Worm (Caenorhabditis elegans) whole organism, L1 larva: ENCODE results near the gene str-156.

Experiments used
- ceh-63 ChIP-seq: fragments of 200-800 bp; sonication (Bioruptor generic); optimal IDR thresholded peaks from 2 replicates; lab custom pipeline; 2018; ENCODE audit warnings: mild to moderate bottlenecking, missing genetic modification characterization, missing compliant biosample characterization
- ceh-88 ChIP-seq: fragments of 200-800 bp; sonication (Bioruptor generic); IDR thresholded peaks from 2 replicates; pipeline ENCODE4 v1.3.6; 2022; ENCODE audit warnings: missing genetic modification characterization, missing compliant biosample characterization
- efl-1 ChIP-seq, 4 experiments: fragments of 150-350 bp; optimal IDR thresholded peaks in 3 of 4; peaks in 1 of 4; 1 replicate in 1 of 4; 2 replicates in 3 of 4; lab custom pipeline; 2014; ENCODE audit warnings: missing biosample characterization in 2 of 4, missing genetic modification characterization in 2 of 4, missing genetic modification reagents in 2 of 4
- efl-3 ChIP-seq: fragments of 200-800 bp; sonication (Bioruptor generic); optimal IDR thresholded peaks from 2 replicates; lab custom pipeline; 2018; ENCODE audit warnings: mild to moderate bottlenecking, missing genetic modification characterization, missing compliant biosample characterization
- egl-13 ChIP-seq: sonication (generic microtip); optimal IDR thresholded peaks from 2 replicates; lab custom pipeline; 2016; ENCODE audit warnings: missing genotype, missing genetic modification reagents, missing genetic modification characterization, missing compliant biosample characterization
- egl-27 ChIP-seq, 2 experiments: fragments of 150-350 bp in 1 of 2; sonication (generic microtip); optimal IDR thresholded peaks; 3 replicates each; lab custom pipeline; 2017 to 2018; ENCODE audit warnings: missing biosample characterization in 2 of 2, missing genetic modification characterization in 2 of 2, missing genetic modification reagents in 2 of 2
- elt-2 ChIP-seq: sonication (generic microtip); optimal IDR thresholded peaks from 2 replicates; lab custom pipeline; 2016; ENCODE audit warnings: missing genetic modification characterization, mild to moderate bottlenecking, inconsistent platforms, missing compliant biosample characterization, missing genetic modification reagents
- elt-3 ChIP-seq, 6 experiments: fragments of 150-350 bp in 1 of 6; sonication (generic microtip); optimal IDR thresholded peaks; 2 replicates each; lab custom pipeline; 2017 to 2018; ENCODE audit warnings: missing biosample characterization in 6 of 6, missing genetic modification characterization in 6 of 6, inconsistent platforms in 1 of 6
- fkh-10 ChIP-seq: sonication (generic microtip); optimal IDR thresholded peaks from 2 replicates; lab custom pipeline; 2017; ENCODE audit warnings: missing biosample characterization, missing genetic modification reagents, missing genetic modification characterization
- fkh-4 ChIP-seq: sonication (generic microtip); optimal IDR thresholded peaks from 2 replicates; lab custom pipeline; 2016; ENCODE audit warnings: missing compliant biosample characterization, missing genetic modification characterization, borderline replicate concordance
- grh-1 ChIP-seq: fragments of 200-800 bp; sonication (Bioruptor generic); IDR thresholded peaks from 2 replicates; pipeline ENCODE4 v1.3.6; 2022; ENCODE audit warnings: missing genetic modification reagents, missing genetic modification characterization, missing compliant biosample characterization
- hlh-4 ChIP-seq: sonication (generic microtip); optimal IDR thresholded peaks from 2 replicates; lab custom pipeline; 2016; ENCODE audit warnings: mild to moderate bottlenecking, missing genetic modification characterization, missing compliant biosample characterization
- hpl-2 ChIP-seq: fragments of 150-350 bp; optimal IDR thresholded peaks from 2 replicates; lab custom pipeline; 2014; ENCODE audit warnings: missing biosample characterization, missing genetic modification reagents, missing genetic modification characterization
- lin-13 ChIP-seq: fragments of 150-350 bp; optimal IDR thresholded peaks from 2 replicates; lab custom pipeline; 2014; ENCODE audit warnings: missing biosample characterization, missing genetic modification reagents, missing genetic modification characterization
- lin-35 ChIP-seq, 2 experiments: fragments of 150-350 bp; optimal IDR thresholded peaks; 2 replicates each; lab custom pipeline; 2014; ENCODE audit warnings: missing biosample characterization in 2 of 2, missing genetic modification characterization in 2 of 2, missing genetic modification reagents in 2 of 2
- lin-39 ChIP-seq: fragments of 150-350 bp; optimal IDR thresholded peaks from 2 replicates; lab custom pipeline; 2014; ENCODE audit warnings: missing biosample characterization, missing genetic modification reagents, missing genetic modification characterization
- lir-3 ChIP-seq: sonication (generic microtip); optimal IDR thresholded peaks from 2 replicates; lab custom pipeline; 2016; ENCODE audit warnings: mild to moderate bottlenecking, missing genetic modification characterization, moderate library complexity, missing compliant biosample characterization; ENCODE audit not compliant: poor library complexity
- mef-2 ChIP-seq: fragments of 150-350 bp; optimal IDR thresholded peaks from 2 replicates; lab custom pipeline; 2014; ENCODE audit warnings: missing biosample characterization, missing genetic modification characterization
- nhr-19 ChIP-seq: fragments of 200-800 bp; sonication (Bioruptor generic); conservative IDR thresholded peaks from 2 replicates; pipeline ENCODE4 v1.3.6; 2022; ENCODE audit warnings: missing genetic modification characterization, missing compliant biosample characterization
- nhr-20 ChIP-seq: sonication (generic microtip); optimal IDR thresholded peaks from 2 replicates; lab custom pipeline; 2016; ENCODE audit warnings: mild to moderate bottlenecking, missing genetic modification characterization, missing compliant biosample characterization
- nhr-237 ChIP-seq: fragments of 150-350 bp; optimal IDR thresholded peaks from 2 replicates; lab custom pipeline; 2014; ENCODE audit warnings: missing biosample characterization, missing genetic modification characterization
- nhr-47 ChIP-seq: sonication (generic microtip); optimal IDR thresholded peaks from 2 replicates; lab custom pipeline; 2016; ENCODE audit warnings: mild to moderate bottlenecking, missing genetic modification characterization, moderate library complexity, missing compliant biosample characterization
- nhr-71 ChIP-seq: sonication (generic microtip); optimal IDR thresholded peaks from 2 replicates; lab custom pipeline; 2016; ENCODE audit warnings: mild to moderate bottlenecking, missing genetic modification characterization, moderate library complexity, missing compliant biosample characterization
- nhr-84 ChIP-seq: sonication (generic microtip); optimal IDR thresholded peaks from 2 replicates; lab custom pipeline; 2017; ENCODE audit warnings: missing biosample characterization, missing genetic modification characterization
- nhr-85 ChIP-seq: sonication (generic microtip); peaks from one replicate; lab custom pipeline; 2016; ENCODE audit warnings: missing genetic modification characterization, inconsistent platforms, missing compliant biosample characterization
- nhr-90 ChIP-seq: sonication (generic microtip); optimal IDR thresholded peaks from 2 replicates; lab custom pipeline; 2016; ENCODE audit warnings: mild to moderate bottlenecking, missing genetic modification characterization, missing compliant biosample characterization; ENCODE audit not compliant: poor library complexity
- pag-3 ChIP-seq: sonication (generic microtip); optimal IDR thresholded peaks from 2 replicates; lab custom pipeline; 2017; ENCODE audit warnings: missing genetic modification characterization, mild to moderate bottlenecking, missing compliant biosample characterization, antibody characterized with exemption, borderline replicate concordance; ENCODE audit not compliant: insufficient read depth
- rnt-1 ChIP-seq: sonication (generic microtip); optimal IDR thresholded peaks from 2 replicates; lab custom pipeline; 2016; ENCODE audit warnings: mild to moderate bottlenecking, missing genetic modification characterization, moderate library complexity, missing compliant biosample characterization
- snpc-4 ChIP-seq: fragments of 150-350 bp; optimal IDR thresholded peaks from 2 replicates; lab custom pipeline; 2014; ENCODE audit warnings: missing biosample characterization, missing genetic modification characterization
- swsn-7 ChIP-seq: sonication (generic microtip); optimal IDR thresholded peaks from 2 replicates; lab custom pipeline; 2016; ENCODE audit warnings: missing genetic modification characterization, missing compliant biosample characterization
- tlp-1 ChIP-seq: fragments of 150-350 bp; optimal IDR thresholded peaks from 2 replicates; lab custom pipeline; 2014; ENCODE audit warnings: missing biosample characterization, missing genetic modification characterization
- xbp-1 ChIP-seq: sonication (generic microtip); optimal IDR thresholded peaks from 2 replicates; lab custom pipeline; 2016; ENCODE audit warnings: missing genetic modification characterization, missing compliant biosample characterization
- zip-4 ChIP-seq: fragments of 200-800 bp; sonication (Bioruptor generic); optimal IDR thresholded peaks from 2 replicates; lab custom pipeline; 2018; ENCODE audit warnings: mild to moderate bottlenecking, missing genetic modification characterization, moderate library complexity, missing compliant biosample characterization

The str-156 gene

ce11 chrIV:4930754-4931322 lies 17.6 kb downstream of the str-156 start:
- TF ChIP-seq ceh-63 (GFP tag; lab: Kevin White, UChicago) (no peak), fkh-10 (no peak), elt-3 (tag; optimal IDR thresholded peaks at IDR 0.05; lab: Kevin White, UChicago) (no peak), efl-1 (optimal IDR thresholded peaks at IDR 0.05; lab: Kevin White, UChicago) (peak in 1 of 2 experiments; percentile 8), efl-1 (GFP tag; optimal IDR thresholded peaks at IDR 0.05 in 1 of 2; lab: Kevin White, UChicago) (no peak), nhr-84 (no peak), egl-27 (tag; optimal IDR thresholded peaks at IDR 0.05; lab: Kevin White, UChicago) (no peak), nhr-19 (GFP tag; lab: Robert Waterston, UW) (peak; percentile 36; the same call in 1 of the 2 replicates), nhr-90 (peak; percentile 62), mef-2 (tag; lab: Kevin White, UChicago) (no peak), pag-3 (tag; lab: Kevin White, UChicago) (no peak), elt-2 (tag; lab: Kevin White, UChicago) (no peak), egl-13 (tag; lab: Kevin White, UChicago) (no peak), snpc-4 (tag; lab: Kevin White, UChicago) (peak; percentile 96), grh-1 (0 out of 2 replicates have a peak, but pooled peaks have one; percentile 28), fkh-4 (tag; lab: Kevin White, UChicago) (no peak), lin-13 (GFP tag; lab: Kevin White, UChicago) (no peak), nhr-85 (tag; lab: Kevin White, UChicago) (peak; percentile 19), lin-35 (GFP tag; optimal IDR thresholded peaks at IDR 0.05; lab: Kevin White, UChicago) (peak in 1 of 2 experiments; percentile 2), lin-39 (tag; lab: Kevin White, UChicago) (no peak), hpl-2 (GFP tag; lab: Kevin White, UChicago) (no peak), nhr-47 (peak; percentile 40), nhr-237 (tag; lab: Kevin White, UChicago) (no peak), zip-4 (GFP tag; lab: Kevin White, UChicago) (peak; percentile 32), nhr-71 (tag; lab: Kevin White, UChicago) (no peak), ceh-88 (GFP tag; lab: Robert Waterston, UW) (no peak), nhr-20 (tag; lab: Kevin White, UChicago) (peak; percentile 8)

- TF ChIP-seq snpc-4 (tag; lab: Kevin White, UChicago) (no peak), xbp-1 (tag; lab: Kevin White, UChicago) (no peak), tlp-1 (tag; lab: Kevin White, UChicago) (no peak), efl-1 (optimal IDR thresholded peaks at IDR 0.05; lab: Kevin White, UChicago) (no peak), efl-1 (GFP tag; optimal IDR thresholded peaks at IDR 0.05 in 1 of 2; lab: Kevin White, UChicago) (no peak), lir-3 (tag; lab: Kevin White, UChicago) (no peak), grh-1 (no peak)
Observed at ce11 chrIV:4934103-4934502, 20.9 kb downstream of the str-156 start, which contains the start of gene str-153. Gene str-153 (plus strand): TSS chrIV:4934403.

DNA sequence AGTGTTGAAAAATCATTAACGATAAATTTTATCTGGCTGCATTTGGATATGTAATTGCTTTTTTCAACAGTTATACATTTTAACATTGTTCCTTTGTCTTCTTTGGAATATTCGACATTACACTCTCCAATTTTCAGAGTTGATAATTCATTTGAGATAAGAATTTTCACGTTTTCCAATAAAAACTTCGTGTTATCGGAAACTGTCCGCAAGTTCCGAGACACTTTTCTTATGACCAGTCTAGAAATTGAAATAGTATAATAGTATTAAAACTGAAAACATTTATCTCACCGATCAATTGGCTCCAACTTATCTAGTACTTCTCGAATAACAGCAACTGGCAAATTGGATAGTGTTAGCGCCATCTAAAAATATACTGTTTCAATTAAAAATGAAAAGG lies 24.5 kb downstream of the str-156 start, which contains the start of gene fbxa-86:
TSS of gene fbxa-86 (minus strand) at position 367 of the 400 bp plus-strand sequence.
- TF ChIP-seq fkh-10 = no peak
- TF ChIP-seq elt-2 (tag; lab: Kevin White, UChicago) = peak; percentile 56

DNA sequence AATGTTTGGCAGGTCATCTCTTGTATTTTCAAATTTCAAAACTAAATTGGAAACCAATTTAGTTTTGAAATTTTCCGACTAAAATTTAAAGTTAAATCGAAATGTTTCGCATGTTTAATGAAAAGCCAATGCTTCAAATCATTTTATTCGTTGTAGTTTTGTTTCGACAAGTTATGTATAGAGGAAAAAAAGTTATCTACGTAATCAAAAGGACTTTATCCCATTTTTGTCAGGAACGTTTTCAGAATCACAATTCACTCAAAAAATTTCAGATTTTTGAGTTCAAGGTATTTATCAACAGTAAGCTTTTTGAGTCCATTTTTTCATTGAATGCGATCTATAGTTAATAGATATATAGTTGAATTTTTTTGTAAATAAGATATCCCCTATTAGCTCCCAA lies 25.5 kb downstream of the str-156 start, which contains the start of gene str-168:
TSS of gene str-168 (plus strand) at position 301 of the 400 bp plus-strand sequence.
- TF ChIP-seq rnt-1 (tag; lab: Kevin White, UChicago) = no peak
- TF ChIP-seq swsn-7 (tag; lab: Kevin White, UChicago) = no peak
- TF ChIP-seq efl-3 (GFP tag; lab: Kevin White, UChicago) = no peak
- TF ChIP-seq pag-3 (tag; lab: Kevin White, UChicago) = no peak
- no peak for TF ChIP-seq egl-13 (tag; lab: Kevin White, UChicago)
- no peak for TF ChIP-seq hlh-4 (tag; lab: Kevin White, UChicago)
- TF ChIP-seq, all 84 proteins: peak for 0
